Worm (Caenorhabditis elegans): Measurements from ENCODE around the gene C25H3.16.

DNA sequence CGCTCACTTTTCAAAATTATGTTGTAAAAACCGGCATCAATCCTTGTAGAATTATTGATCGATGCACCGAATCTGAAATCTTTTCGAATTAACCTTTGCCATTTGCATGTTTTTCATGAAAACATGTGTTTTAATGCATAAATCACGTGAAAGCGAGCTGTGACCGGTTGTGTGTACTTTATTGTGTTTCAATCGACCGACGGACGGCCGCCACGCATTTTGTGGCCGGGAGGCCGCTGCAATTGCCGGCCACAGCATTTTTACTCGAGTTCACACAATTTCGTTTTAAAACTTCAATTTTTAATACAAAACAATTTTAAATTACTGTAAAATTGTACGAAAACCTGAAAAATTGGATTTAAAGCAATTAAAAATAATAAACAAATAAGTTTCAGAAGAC is 22.9 kb downstream of the C25H3.16 start, which contains the start of gene C25H3.11:
- TF ChIP-seq pes-1 (GFP tag; IDR thresholded peaks at IDR 0.05), result no peak
- no peak for TF ChIP-seq ama-1 (optimal IDR thresholded peaks at IDR 0.05)
- no peak for TF ChIP-seq hmg-4 (GFP tag; optimal IDR thresholded peaks at IDR 0.05)
- TF ChIP-seq hmbx-1 (tag; optimal IDR thresholded peaks at IDR 0.05), result no peak
- TF ChIP-seq tbx-11 (GFP tag; IDR thresholded peaks at IDR 0.05), result no peak
- TF ChIP-seq ceh-13 (GFP tag; optimal IDR thresholded peaks at IDR 0.05), result no peak
- TF ChIP-seq ceh-36 (tag; optimal IDR thresholded peaks at IDR 0.05), result no peak
- no peak for TF ChIP-seq aly-1 (tag; optimal IDR thresholded peaks at IDR 0.05)
- TF ChIP-seq scrt-1 (GFP tag; IDR thresholded peaks at IDR 0.05), result no peak
- no peak for TF ChIP-seq B0310.2 (tag; optimal IDR thresholded peaks at IDR 0.05)
